Worm (Caenorhabditis elegans) whole organism, L2 larva: ENCODE data around the gene C06A6.4.

ENCODE experiments used
- R02D3.7 ChIP-seq: fragments of 150-350 bp; optimal IDR thresholded peaks from 2 replicates; lab custom pipeline; 2014; ENCODE audit warnings: missing biosample characterization, missing genetic modification characterization
- aly-2 ChIP-seq: fragments of 150-350 bp; optimal IDR thresholded peaks from 2 replicates; lab custom pipeline; 2014; ENCODE audit warnings: missing biosample characterization, missing genetic modification characterization
- ceh-82 ChIP-seq: fragments of 150-350 bp; optimal IDR thresholded peaks from 2 replicates; lab custom pipeline; 2014; ENCODE audit warnings: missing biosample characterization, missing genetic modification characterization
- mdl-1 ChIP-seq, 2 experiments: fragments of 150-350 bp in 1 of 2; sonication (generic microtip) in 1 of 2; optimal IDR thresholded peaks; 2 replicates each; lab custom pipeline; 2017; ENCODE audit warnings: missing biosample characterization in 2 of 2, missing genetic modification characterization in 2 of 2
- nhr-11 ChIP-seq: fragments of 150-350 bp; optimal IDR thresholded peaks from 2 replicates; lab custom pipeline; 2014; ENCODE audit warnings: missing biosample characterization, missing genetic modification characterization
- nhr-12 ChIP-seq: fragments of 150-350 bp; optimal IDR thresholded peaks from 2 replicates; lab custom pipeline; 2014; ENCODE audit warnings: missing biosample characterization, missing genetic modification characterization
- skn-1 ChIP-seq: sonication (generic microtip); optimal IDR thresholded peaks from 2 replicates; lab custom pipeline; 2017; ENCODE audit warnings: missing biosample characterization, missing genetic modification characterization
- snpc-4 ChIP-seq: fragments of 150-350 bp; optimal IDR thresholded peaks from 2 replicates; lab custom pipeline; 2014; ENCODE audit warnings: missing biosample characterization, missing genetic modification characterization
- unc-39 ChIP-seq: fragments of 150-350 bp; optimal IDR thresholded peaks from 2 replicates; lab custom pipeline; 2014; ENCODE audit warnings: missing biosample characterization, missing genetic modification characterization
- ztf-4 ChIP-seq: fragments of 150-350 bp; optimal IDR thresholded peaks from 2 replicates; lab custom pipeline; 2014; ENCODE audit warnings: missing biosample characterization, missing genetic modification characterization

- no peak for TF ChIP-seq skn-1 (tag; lab: Kevin White, UChicago)
- TF ChIP-seq mdl-1 (tag; optimal IDR thresholded peaks at IDR 0.05; lab: Kevin White, UChicago) = no peak
- TF ChIP-seq R02D3.7 (tag; lab: Kevin White, UChicago) = no peak
- no peak for TF ChIP-seq nhr-11 (tag; lab: Kevin White, UChicago)
- TF ChIP-seq nhr-12 (tag; lab: Kevin White, UChicago) = no peak
- TF ChIP-seq unc-39 = no peak
- TF ChIP-seq ceh-82 (tag; lab: Kevin White, UChicago) = no peak
- TF ChIP-seq aly-2 = no peak
- no peak for TF ChIP-seq snpc-4
- no peak for TF ChIP-seq ztf-4
Observed at ce11 chrIV:7850329-7850728, 21.2 kb upstream of the C06A6.4 start.
